Worm (Caenorhabditis elegans): ENCODE measurements around the gene R02D5.24.

- no peak for TF ChIP-seq mdl-1 (tag; optimal IDR thresholded peaks at IDR 0.05)
- no peak for TF ChIP-seq ceh-9 (tag; optimal IDR thresholded peaks at IDR 0.05)
- no peak for TF ChIP-seq skn-1 (tag; optimal IDR thresholded peaks at IDR 0.05)
- TF ChIP-seq lin-15B (tag; optimal IDR thresholded peaks at IDR 0.05) = no peak
- TF ChIP-seq R02D3.7 (tag; optimal IDR thresholded peaks at IDR 0.05) = no peak
- no peak for TF ChIP-seq daf-12 (tag; optimal IDR thresholded peaks at IDR 0.05)
- TF ChIP-seq ama-1 (optimal IDR thresholded peaks at IDR 0.05) = no peak
- TF ChIP-seq lin-39 (tag; optimal IDR thresholded peaks at IDR 0.05) = no peak
Measured at ce11 chrV:14460122-14460521, 41.0 kb upstream of the R02D5.24 start.
